Worm (Caenorhabditis elegans) whole organism, early embryonic: ENCODE measurements around the gene chtb-3.

ENCODE experiments used
- B0310.2 ChIP-seq: sonication (generic microtip); optimal IDR thresholded peaks from 2 replicates; lab custom pipeline; 2016; ENCODE audit warnings: mild to moderate bottlenecking, missing genetic modification characterization, missing compliant biosample characterization
- F13C5.2 ChIP-seq: sonication (generic microtip); optimal IDR thresholded peaks from 2 replicates; lab custom pipeline; 2017; ENCODE audit warnings: mild to moderate bottlenecking, missing genetic modification characterization, inconsistent platforms, missing compliant biosample characterization
- aly-1 ChIP-seq: sonication (generic microtip); optimal IDR thresholded peaks from 2 replicates; lab custom pipeline; 2016; ENCODE audit warnings: missing genetic modification characterization, missing compliant biosample characterization
- ama-1 ChIP-seq: fragments of 150-350 bp; optimal IDR thresholded peaks from 2 replicates; lab custom pipeline; 2014
- ceh-13 ChIP-seq: fragments of 200-800 bp; sonication (Bioruptor generic); optimal IDR thresholded peaks from 2 replicates; lab custom pipeline; 2018; ENCODE audit warnings: mild to moderate bottlenecking, missing genetic modification characterization, missing compliant biosample characterization
- ceh-36 ChIP-seq: sonication (generic microtip); optimal IDR thresholded peaks from 2 replicates; lab custom pipeline; 2016; ENCODE audit warnings: missing genetic modification characterization, inconsistent platforms, missing compliant biosample characterization
- ets-7 ChIP-seq: sonication (generic microtip); optimal IDR thresholded peaks from 2 replicates; lab custom pipeline; 2016; ENCODE audit warnings: missing genotype, missing genetic modification characterization, missing compliant biosample characterization
- flt-1 ChIP-seq: fragments of 200-800 bp; sonication (Bioruptor generic); IDR thresholded peaks from 2 replicates; pipeline ENCODE4 v1.3.6; 2022; ENCODE audit warnings: missing genetic modification characterization, missing compliant biosample characterization
- hmbx-1 ChIP-seq: sonication (generic microtip); optimal IDR thresholded peaks from 2 replicates; lab custom pipeline; 2016; ENCODE audit warnings: mild to moderate bottlenecking, missing genetic modification characterization, missing compliant biosample characterization
- hmg-4 ChIP-seq: fragments of 200-800 bp; sonication (Bioruptor generic); optimal IDR thresholded peaks from 2 replicates; lab custom pipeline; 2018; ENCODE audit warnings: mild to moderate bottlenecking, missing genetic modification characterization, missing compliant biosample characterization
- hnd-1 ChIP-seq: sonication (generic microtip); optimal IDR thresholded peaks from 2 replicates; lab custom pipeline; 2016; ENCODE audit warnings: missing genetic modification characterization, missing compliant biosample characterization
- pes-1 ChIP-seq: fragments of 200-800 bp; sonication (Bioruptor generic); IDR thresholded peaks from 2 replicates; pipeline ENCODE4 v1.3.6; 2022; ENCODE audit warnings: missing genetic modification reagents, missing genetic modification characterization, missing compliant biosample characterization
- scrt-1 ChIP-seq: fragments of 200-800 bp; sonication (Bioruptor generic); IDR thresholded peaks from 2 replicates; pipeline ENCODE4 v1.3.6; 2022; ENCODE audit warnings: missing genetic modification characterization, missing compliant biosample characterization
- sea-1 ChIP-seq: fragments of 200-800 bp; sonication (Bioruptor generic); conservative IDR thresholded peaks from 2 replicates; pipeline ENCODE4 v1.3.6; 2022; ENCODE audit warnings: missing genetic modification characterization, missing compliant biosample characterization
- tbx-11 ChIP-seq: fragments of 200-800 bp; sonication (Bioruptor generic); IDR thresholded peaks from 2 replicates; pipeline ENCODE4 v1.3.6; 2022; ENCODE audit warnings: missing genetic modification characterization, missing compliant biosample characterization
- tbx-37 ChIP-seq: fragments of 200-800 bp; sonication (Bioruptor generic); conservative IDR thresholded peaks from 2 replicates; pipeline ENCODE4 v1.3.6; 2022; ENCODE audit warnings: missing genetic modification reagents, missing genetic modification characterization, missing compliant biosample characterization
- tra-4 ChIP-seq: sonication (generic microtip); optimal IDR thresholded peaks from 2 replicates; lab custom pipeline; 2017; ENCODE audit warnings: missing genetic modification characterization, missing compliant biosample characterization

The chtb-3 gene

ce11 chrX:6286154-6286553 is 33.3 kb downstream of the chtb-3 start:
- TF ChIP-seq tbx-11 (GFP tag; lab: Robert Waterston, UW) (peak; percentile 63; the same call in 1 of the 2 replicates), hnd-1 (tag; lab: Kevin White, UChicago) (no peak), sea-1 (GFP tag; lab: Robert Waterston, UW) (peak; percentile 80), hmg-4 (GFP tag; lab: Kevin White, UChicago) (peak; percentile 23), hmbx-1 (tag; lab: Kevin White, UChicago) (peak; percentile 21), tra-4 (tag; lab: Kevin White, UChicago) (no peak), F13C5.2 (tag; lab: Kevin White, UChicago) (no peak), aly-1 (tag; lab: Kevin White, UChicago) (no peak), tbx-37 (GFP tag; lab: Robert Waterston, UW) (peak; percentile 45; the same call in 1 of the 2 replicates), pes-1 (GFP tag; lab: Robert Waterston, UW) (peak; percentile 87), ceh-36 (tag; lab: Kevin White, UChicago) (peak; percentile 75), flt-1 (GFP tag; lab: Robert Waterston, UW) (peak; percentile 71; the same call in 1 of the 2 replicates), scrt-1 (GFP tag; lab: Robert Waterston, UW) (peak; percentile 75), ama-1 (lab: Kevin White, UChicago) (no peak), B0310.2 (tag; lab: Kevin White, UChicago) (peak; percentile 12), ceh-13 (GFP tag; lab: Kevin White, UChicago) (peak; percentile 63), ets-7 (tag; lab: Kevin White, UChicago) (no peak)

- no peak for TF ChIP-seq B0310.2 (tag; lab: Kevin White, UChicago)
- TF ChIP-seq hmg-4 (GFP tag; lab: Kevin White, UChicago) = no peak
- no peak for TF ChIP-seq ceh-13 (GFP tag; lab: Kevin White, UChicago)
- no peak for TF ChIP-seq tbx-37 (GFP tag; lab: Robert Waterston, UW)
- TF ChIP-seq hnd-1 (tag; lab: Kevin White, UChicago) = no peak
- TF ChIP-seq sea-1 (GFP tag; lab: Robert Waterston, UW) = no peak
- no peak for TF ChIP-seq flt-1 (GFP tag; lab: Robert Waterston, UW)
- no peak for TF ChIP-seq tbx-11 (GFP tag; lab: Robert Waterston, UW)
- no peak for TF ChIP-seq aly-1 (tag; lab: Kevin White, UChicago)
- TF ChIP-seq ets-7 (tag; lab: Kevin White, UChicago) = no peak
- TF ChIP-seq F13C5.2 (tag; lab: Kevin White, UChicago) = no peak
- TF ChIP-seq ceh-36 (tag; lab: Kevin White, UChicago) = no peak
- no peak for TF ChIP-seq hmbx-1 (tag; lab: Kevin White, UChicago)
- TF ChIP-seq scrt-1 (GFP tag; lab: Robert Waterston, UW) = no peak
- TF ChIP-seq tra-4 (tag; lab: Kevin White, UChicago) = no peak
- TF ChIP-seq ama-1 (lab: Kevin White, UChicago) = no peak
- TF ChIP-seq pes-1 (GFP tag; lab: Robert Waterston, UW) = no peak
These were observed 38.4 kb downstream of the chtb-3 start for ce11 chrX:6280998-6281397.

ce11 chrX:6279625-6280024 is 39.8 kb downstream of the chtb-3 start, which contains the start of gene col-166:
col-166 (plus strand) TSS chrX:6280016.
- no peak for TF ChIP-seq ets-7 (tag; lab: Kevin White, UChicago)
- TF ChIP-seq tbx-11 (GFP tag; lab: Robert Waterston, UW) = no peak
- TF ChIP-seq B0310.2 (tag; lab: Kevin White, UChicago) = no peak
- no peak for TF ChIP-seq ceh-36 (tag; lab: Kevin White, UChicago)
- no peak for TF ChIP-seq ceh-13 (GFP tag; lab: Kevin White, UChicago)
- no peak for TF ChIP-seq F13C5.2 (tag; lab: Kevin White, UChicago)
- no peak for TF ChIP-seq tbx-37 (GFP tag; lab: Robert Waterston, UW)
- TF ChIP-seq hmg-4 (GFP tag; lab: Kevin White, UChicago) = no peak
- TF ChIP-seq flt-1 (GFP tag; lab: Robert Waterston, UW) = no peak
- TF ChIP-seq aly-1 (tag; lab: Kevin White, UChicago) = no peak
- TF ChIP-seq pes-1 (GFP tag; lab: Robert Waterston, UW) = no peak
- TF ChIP-seq hnd-1 (tag; lab: Kevin White, UChicago) = no peak
- no peak for TF ChIP-seq ama-1 (lab: Kevin White, UChicago)
- TF ChIP-seq tra-4 (tag; lab: Kevin White, UChicago) = no peak
- TF ChIP-seq hmbx-1 (tag; lab: Kevin White, UChicago) = no peak
- no peak for TF ChIP-seq sea-1 (GFP tag; lab: Robert Waterston, UW)
- no peak for TF ChIP-seq scrt-1 (GFP tag; lab: Robert Waterston, UW)

- no peak for TF ChIP-seq tra-4 (tag; lab: Kevin White, UChicago)
- TF ChIP-seq aly-1 (tag; lab: Kevin White, UChicago) = no peak
- no peak for TF ChIP-seq F13C5.2 (tag; lab: Kevin White, UChicago)
- TF ChIP-seq sea-1 (GFP tag; lab: Robert Waterston, UW) = no peak
- TF ChIP-seq ama-1 (lab: Kevin White, UChicago) = no peak
- no peak for TF ChIP-seq pes-1 (GFP tag; lab: Robert Waterston, UW)
- TF ChIP-seq hmbx-1 (tag; lab: Kevin White, UChicago) = no peak
- TF ChIP-seq hmg-4 (GFP tag; lab: Kevin White, UChicago) = no peak
- no peak for TF ChIP-seq scrt-1 (GFP tag; lab: Robert Waterston, UW)
- no peak for TF ChIP-seq hnd-1 (tag; lab: Kevin White, UChicago)
- no peak for TF ChIP-seq flt-1 (GFP tag; lab: Robert Waterston, UW)
- TF ChIP-seq tbx-11 (GFP tag; lab: Robert Waterston, UW) = no peak
- no peak for TF ChIP-seq ets-7 (tag; lab: Kevin White, UChicago)
- TF ChIP-seq ceh-36 (tag; lab: Kevin White, UChicago) = no peak
- TF ChIP-seq B0310.2 (tag; lab: Kevin White, UChicago) = no peak
- no peak for TF ChIP-seq tbx-37 (GFP tag; lab: Robert Waterston, UW)
- TF ChIP-seq ceh-13 (GFP tag; lab: Kevin White, UChicago) = no peak
These were observed 41.1 kb downstream of the chtb-3 start for ce11 chrX:6278296-6278695.

ce11 chrX:6277252-6277651 is 42.2 kb downstream of the chtb-3 start:
- no peak for TF ChIP-seq tbx-11 (GFP tag; lab: Robert Waterston, UW)
- no peak for TF ChIP-seq scrt-1 (GFP tag; lab: Robert Waterston, UW)

ce11 chrX:6276701-6277100 is 42.7 kb downstream of the chtb-3 start:
- TF ChIP-seq hnd-1 (tag; lab: Kevin White, UChicago) = no peak
- TF ChIP-seq F13C5.2 (tag; lab: Kevin White, UChicago) = no peak
- no peak for TF ChIP-seq tbx-11 (GFP tag; lab: Robert Waterston, UW)
- TF ChIP-seq ets-7 (tag; lab: Kevin White, UChicago) = no peak
- no peak for TF ChIP-seq B0310.2 (tag; lab: Kevin White, UChicago)
- no peak for TF ChIP-seq flt-1 (GFP tag; lab: Robert Waterston, UW)
- no peak for TF ChIP-seq aly-1 (tag; lab: Kevin White, UChicago)
